Fruit fly (Drosophila melanogaster) whole organism, embryonic: ENCODE data around the gene CG4970.
A peak's percentile ranks its signal among the peaks of the same experiment; 100 is the strongest.

ENCODE experiments used
- Atf6 ChIP-seq: fragments of 200-800 bp; sonication (Bioruptor generic); IDR thresholded peaks from 2 replicates; pipeline ENCODE4 v1.3.6; 2022; ENCODE audit warnings: missing biosample characterization, missing genetic modification characterization
- B-H2 ChIP-seq: fragments of 200-800 bp; sonication (Bioruptor generic); optimal IDR thresholded peaks from 2 replicates; lab custom pipeline; 2018; ENCODE audit warnings: missing biosample characterization, mild to moderate bottlenecking, missing genetic modification characterization
- Blimp-1 ChIP-seq: fragments of 200-800 bp; sonication (Bioruptor generic); optimal IDR thresholded peaks from 3 replicates; lab custom pipeline; 2018; ENCODE audit warnings: missing biosample characterization, missing genetic modification characterization, mild to moderate bottlenecking, moderate library complexity, missing genetic modification reagents
- CG10654 ChIP-seq: fragments of 200-800 bp; sonication (Bioruptor generic); optimal IDR thresholded peaks from 2 replicates; lab custom pipeline; 2016; ENCODE audit warnings: missing biosample characterization, missing genetic modification characterization
- CG12219 ChIP-seq: fragments of 200-800 bp; sonication (Bioruptor generic); optimal IDR thresholded peaks from 3 replicates; lab custom pipeline; 2018; ENCODE audit warnings: missing biosample characterization, mild to moderate bottlenecking, missing genetic modification characterization
- CG12769 ChIP-seq: fragments of 200-800 bp; sonication (Bioruptor generic); optimal IDR thresholded peaks from 2 replicates; lab custom pipeline; 2019; ENCODE audit warnings: missing biosample characterization, mild to moderate bottlenecking, missing genetic modification characterization, moderate library complexity
- CG13287 ChIP-seq: fragments of 200-800 bp; sonication (Bioruptor generic); IDR thresholded peaks from 2 replicates; pipeline ENCODE4 v1.3.6; 2022; ENCODE audit warnings: missing biosample characterization, missing genetic modification characterization; ENCODE audit not compliant: partially characterized antibody
- CG15269 ChIP-seq: fragments of 200-800 bp; sonication (Bioruptor generic); optimal IDR thresholded peaks from 2 replicates; lab custom pipeline; 2018; ENCODE audit warnings: missing biosample characterization, mild to moderate bottlenecking, missing genetic modification characterization, moderate library complexity
- CG15696 ChIP-seq: fragments of 200-800 bp; sonication (Bioruptor generic); optimal IDR thresholded peaks from 2 replicates; lab custom pipeline; 2019; ENCODE audit warnings: missing biosample characterization, mild to moderate bottlenecking, missing genetic modification characterization, moderate library complexity
- CG16863 ChIP-seq: fragments of 200-800 bp; sonication (Bioruptor generic); optimal IDR thresholded peaks from 3 replicates; lab custom pipeline; 2016; ENCODE audit warnings: missing biosample characterization, missing genetic modification characterization
- CG17612 ChIP-seq: fragments of 200-800 bp; sonication (Bioruptor generic); IDR thresholded peaks from 2 replicates; pipeline ENCODE4 v1.3.6; 2022; ENCODE audit warnings: missing biosample characterization, missing genetic modification characterization
- CG3281 ChIP-seq: fragments of 200-800 bp; sonication (Bioruptor generic); optimal IDR thresholded peaks from 3 replicates; lab custom pipeline; 2017; ENCODE audit warnings: missing biosample characterization, mild to moderate bottlenecking, missing genetic modification characterization
- CG5180 ChIP-seq: fragments of 200-800 bp; sonication (Bioruptor generic); optimal IDR thresholded peaks from 3 replicates; lab custom pipeline; 2017; ENCODE audit warnings: missing biosample characterization, missing genetic modification characterization, mild to moderate bottlenecking, moderate library complexity, missing genetic modification reagents
- CG8089 ChIP-seq: fragments of 200-800 bp; sonication (Bioruptor generic); optimal IDR thresholded peaks from 3 replicates; lab custom pipeline; 2016; ENCODE audit warnings: missing biosample characterization, missing genetic modification characterization
- CkIIα-i1 ChIP-seq: fragments of 200-800 bp; sonication (Bioruptor generic); IDR thresholded peaks from 2 replicates; pipeline ENCODE4 v1.3.6; 2022; ENCODE audit warnings: missing biosample characterization, missing genetic modification characterization
- Dll ChIP-seq: fragments of 200-800 bp; sonication (Bioruptor generic); IDR thresholded peaks from 4 replicates; pipeline ENCODE4 v1.3.6; 2022; ENCODE audit warnings: missing biosample characterization, missing genetic modification characterization; ENCODE audit not compliant: partially characterized antibody
- Dp ChIP-seq: fragments of 200-800 bp; sonication (Bioruptor generic); optimal IDR thresholded peaks from 2 replicates; lab custom pipeline; 2018; ENCODE audit warnings: missing biosample characterization, mild to moderate bottlenecking, missing genetic modification characterization, moderate library complexity
- Fer1 ChIP-seq: fragments of 200-800 bp; sonication (Bioruptor generic); optimal IDR thresholded peaks from 2 replicates; lab custom pipeline; 2017; ENCODE audit warnings: missing biosample characterization, mild to moderate bottlenecking, missing genetic modification characterization
- Fer2 ChIP-seq: fragments of 200-800 bp; sonication (Bioruptor generic); optimal IDR thresholded peaks from 2 replicates; lab custom pipeline; 2018; ENCODE audit warnings: missing biosample characterization, mild to moderate bottlenecking, missing genetic modification characterization, moderate library complexity
- H2.0 ChIP-seq: fragments of 200-800 bp; sonication (Bioruptor generic); IDR thresholded peaks from 2 replicates; pipeline ENCODE4 v1.3.6; 2022; ENCODE audit warnings: missing biosample characterization, missing genetic modification characterization
- HLH54F ChIP-seq: fragments of 200-800 bp; sonication (Bioruptor generic); optimal IDR thresholded peaks from 3 replicates; lab custom pipeline; 2016; ENCODE audit warnings: missing biosample characterization, missing genetic modification characterization
- Hr78 ChIP-seq, 2 experiments: fragments of 200-800 bp in 1 of 2; fragments of >200 bp in 1 of 2; sonication (Bioruptor generic) in 1 of 2; optimal IDR thresholded peaks; 2 replicates each; lab custom pipeline; 2017 to 2019; ENCODE audit warnings: missing biosample characterization in 2 of 2, missing genetic modification characterization in 2 of 2, mild to moderate bottlenecking in 1 of 2, moderate library complexity in 1 of 2
- Neu2 ChIP-seq: fragments of 200-800 bp; sonication (Bioruptor generic); optimal IDR thresholded peaks from 3 replicates; lab custom pipeline; 2016; ENCODE audit warnings: missing biosample characterization, missing genetic modification characterization, borderline replicate concordance
- Nf-YA ChIP-seq: fragments of 200-800 bp; sonication (Bioruptor generic); IDR thresholded peaks from 2 replicates; pipeline ENCODE4 v1.3.6; 2022; ENCODE audit warnings: missing biosample characterization, missing genetic modification characterization
- ab ChIP-seq: fragments of 200-800 bp; sonication (Bioruptor generic); optimal IDR thresholded peaks from 2 replicates; lab custom pipeline; 2016; ENCODE audit warnings: missing biosample characterization, missing genetic modification characterization
- ase ChIP-seq: fragments of 200-800 bp; sonication (Bioruptor generic); IDR thresholded peaks from 3 replicates; pipeline ENCODE4 v1.3.6; 2022; ENCODE audit warnings: missing biosample characterization, missing genetic modification characterization
- cad ChIP-seq: fragments of >200 bp; optimal IDR thresholded peaks from 2 replicates; lab custom pipeline; 2017; ENCODE audit warnings: missing biosample characterization, missing genetic modification characterization
- cas ChIP-seq: fragments of 200-800 bp; sonication (Bioruptor generic); IDR thresholded peaks from 2 replicates; pipeline ENCODE4 v1.3.6; 2022; ENCODE audit warnings: missing biosample characterization, missing genetic modification characterization
- cwo ChIP-seq: fragments of 200-800 bp; sonication (Bioruptor generic); optimal IDR thresholded peaks from 3 replicates; lab custom pipeline; 2017; ENCODE audit warnings: missing biosample characterization, missing genetic modification characterization, mild to moderate bottlenecking, moderate library complexity, missing genetic modification reagents
- da ChIP-seq: fragments of 200-800 bp; sonication (Bioruptor generic); optimal IDR thresholded peaks from 2 replicates; lab custom pipeline; 2016; ENCODE audit warnings: missing biosample characterization, missing genetic modification characterization
- en ChIP-seq: fragments of 200-800 bp; sonication (Bioruptor generic); optimal IDR thresholded peaks from 2 replicates; lab custom pipeline; 2016; ENCODE audit warnings: missing biosample characterization, missing genetic modification characterization
- fd102C ChIP-seq: fragments of 200-800 bp; sonication (Bioruptor generic); optimal IDR thresholded peaks from 2 replicates; lab custom pipeline; 2018; ENCODE audit warnings: missing biosample characterization, mild to moderate bottlenecking, missing genetic modification characterization, moderate library complexity
- fd3F ChIP-seq: fragments of 200-800 bp; sonication (Bioruptor generic); optimal IDR thresholded peaks from 2 replicates; lab custom pipeline; 2018; ENCODE audit warnings: missing biosample characterization, mild to moderate bottlenecking, missing genetic modification characterization, moderate library complexity
- fd64A ChIP-seq: fragments of 200-800 bp; sonication (Bioruptor generic); optimal IDR thresholded peaks from 3 replicates; lab custom pipeline; 2018; ENCODE audit warnings: missing biosample characterization, mild to moderate bottlenecking, missing genetic modification characterization
- h ChIP-seq: fragments of >200 bp; optimal IDR thresholded peaks from 2 replicates; lab custom pipeline; 2017
- inv ChIP-seq: fragments of 200-800 bp; sonication (Bioruptor generic); IDR thresholded peaks from 2 replicates; pipeline ENCODE4 v1.3.6; 2022; ENCODE audit warnings: missing biosample characterization, missing genetic modification characterization; ENCODE audit not compliant: partially characterized antibody
- mld ChIP-seq: fragments of 200-800 bp; sonication (Bioruptor generic); IDR thresholded peaks from 3 replicates; pipeline ENCODE4 v1.3.6; 2022; ENCODE audit warnings: missing biosample characterization, missing genetic modification characterization; ENCODE audit not compliant: partially characterized antibody
- nmo ChIP-seq: fragments of 200-800 bp; sonication (Bioruptor generic); optimal IDR thresholded peaks from 2 replicates; lab custom pipeline; 2018; ENCODE audit warnings: missing biosample characterization, mild to moderate bottlenecking, missing genetic modification characterization, moderate library complexity
- odd ChIP-seq: fragments of 200-800 bp; sonication (Bioruptor generic); optimal IDR thresholded peaks from 2 replicates; lab custom pipeline; 2017; ENCODE audit warnings: missing biosample characterization, mild to moderate bottlenecking, missing genetic modification characterization
- pzg ChIP-seq: fragments of 200-800 bp; sonication (Bioruptor generic); optimal IDR thresholded peaks from 3 replicates; lab custom pipeline; 2018; ENCODE audit warnings: missing biosample characterization, mild to moderate bottlenecking, missing genetic modification characterization, moderate library complexity
- rib ChIP-seq: fragments of 200-800 bp; sonication (Bioruptor generic); IDR thresholded peaks from 2 replicates; pipeline ENCODE4 v1.3.6; 2022; ENCODE audit warnings: missing biosample characterization, missing genetic modification characterization
- row ChIP-seq: fragments of 200-800 bp; sonication (Bioruptor generic); IDR thresholded peaks from 3 replicates; pipeline ENCODE4 v1.3.6; 2022; ENCODE audit warnings: missing biosample characterization, missing genetic modification characterization
- run ChIP-seq: fragments of 200-800 bp; sonication (Bioruptor generic); optimal IDR thresholded peaks from 3 replicates; lab custom pipeline; 2018; ENCODE audit warnings: missing biosample characterization, mild to moderate bottlenecking, missing genetic modification characterization
- salm ChIP-seq: fragments of 200-800 bp; sonication (Bioruptor generic); optimal IDR thresholded peaks from 2 replicates; lab custom pipeline; 2018; ENCODE audit warnings: missing biosample characterization, mild to moderate bottlenecking, missing genetic modification characterization
- sens ChIP-seq: fragments of 200-800 bp; sonication (Bioruptor generic); peaks from one replicate; lab custom pipeline; 2016; ENCODE audit warnings: missing biosample characterization, missing genetic modification characterization
- shn ChIP-seq: fragments of 200-800 bp; sonication (Bioruptor generic); optimal IDR thresholded peaks from 3 replicates; lab custom pipeline; 2016; ENCODE audit warnings: missing biosample characterization, missing genetic modification characterization
- tup ChIP-seq: fragments of 200-800 bp; sonication (Bioruptor generic); optimal IDR thresholded peaks from 2 replicates; lab custom pipeline; 2016; ENCODE audit warnings: missing biosample characterization, mild to moderate bottlenecking, missing genetic modification characterization, moderate library complexity
- vfl ChIP-seq: fragments of 200-800 bp; sonication (Bioruptor generic); optimal IDR thresholded peaks from 2 replicates; lab custom pipeline; 2016; ENCODE audit warnings: missing biosample characterization, missing genetic modification characterization
- zf30C ChIP-seq: fragments of 200-800 bp; sonication (Bioruptor generic); optimal IDR thresholded peaks from 3 replicates; lab custom pipeline; 2018; ENCODE audit warnings: missing biosample characterization, mild to moderate bottlenecking, missing genetic modification characterization

CG4970 gene

DNA sequence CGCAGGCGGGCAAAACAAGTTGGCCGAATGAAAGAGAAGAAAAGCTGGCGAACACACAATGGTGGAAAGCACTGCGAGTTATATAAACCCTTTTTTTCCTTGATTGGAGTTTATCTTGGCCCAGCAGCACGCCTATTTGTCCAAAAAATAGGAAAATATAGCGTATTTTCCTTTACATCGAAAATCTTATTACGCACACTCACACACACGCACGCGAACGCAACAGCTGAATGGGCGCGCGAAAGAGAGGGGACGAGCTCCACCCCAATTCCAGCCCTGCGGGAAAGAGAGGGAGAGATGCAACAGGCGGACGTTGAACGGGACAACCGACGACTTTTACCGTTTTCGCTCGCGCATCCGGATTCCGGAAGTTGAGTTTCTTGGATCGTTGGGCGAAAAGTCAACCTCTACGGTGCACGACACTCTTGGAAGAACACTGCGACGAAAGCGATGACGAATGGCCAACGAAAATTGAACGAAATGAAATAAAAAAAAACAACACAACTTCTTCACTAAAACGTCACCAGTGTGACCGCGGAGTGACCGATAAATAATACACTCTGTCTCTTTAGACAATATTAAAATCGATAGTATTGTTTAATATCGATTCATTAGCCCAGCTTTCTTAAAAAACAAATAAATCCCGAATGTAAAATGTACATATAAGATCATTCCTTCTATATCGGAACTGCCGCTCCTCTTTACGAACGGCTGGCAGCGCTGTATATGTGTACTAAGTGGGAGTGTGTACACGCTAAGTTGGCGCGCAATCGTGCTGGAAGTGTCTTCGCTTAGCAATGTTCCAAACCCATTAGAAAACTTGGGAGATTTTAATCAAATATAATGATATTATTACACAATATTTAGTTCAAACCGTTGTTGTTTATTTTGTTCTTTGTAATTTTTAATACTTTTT is at the start of gene CG4970, which contains the start of gene Dlg5 (continued):
- no peak for TF ChIP-seq Atf6 (GFP tag; lab: Robert Waterston, UW)
- TF ChIP-seq CG12769 (tag; lab: Kevin White, UChicago) = no peak
- no peak for TF ChIP-seq CG15269 (tag; lab: Kevin White, UChicago)
- no peak for TF ChIP-seq mld (GFP tag; lab: Robert Waterston, UW)
- no peak for TF ChIP-seq Hr78 (GFP tag; optimal IDR thresholded peaks at IDR 0.05; lab: Kevin White, UChicago)
- no peak for TF ChIP-seq H2.0 (GFP tag; lab: Robert Waterston, UW)
- no peak for TF ChIP-seq B-H2 (GFP tag; lab: Kevin White, UChicago)
- TF ChIP-seq cwo (GFP tag; lab: Kevin White, UChicago) = no peak
- no peak for TF ChIP-seq shn (GFP tag; lab: Kevin White, UChicago)
- no peak for TF ChIP-seq run (tag; lab: Kevin White, UChicago)
- TF ChIP-seq CG5180 (GFP tag; lab: Kevin White, UChicago) = peak; percentile 72
- no peak for TF ChIP-seq CG12219 (GFP tag; lab: Kevin White, UChicago)
- no peak for TF ChIP-seq da (GFP tag; lab: Kevin White, UChicago)
- no peak for TF ChIP-seq en (GFP tag; lab: Kevin White, UChicago)
- TF ChIP-seq CG16863 = no peak
- TF ChIP-seq rib (GFP tag; lab: Robert Waterston, UW) = no peak
- TF ChIP-seq fd102C (GFP tag; lab: Kevin White, UChicago) = no peak
- TF ChIP-seq cas (GFP tag; lab: Robert Waterston, UW) = no peak
- no peak for TF ChIP-seq Nf-YA (GFP tag; lab: Robert Waterston, UW)
- TF ChIP-seq fd3F (GFP tag; lab: Kevin White, UChicago) = no peak
- TF ChIP-seq fd64A (GFP tag; lab: Kevin White, UChicago) = no peak
- no peak for TF ChIP-seq Blimp-1
- TF ChIP-seq odd (GFP tag; lab: Kevin White, UChicago) = no peak
- peak; percentile 64 for TF ChIP-seq Dp (GFP tag; lab: Kevin White, UChicago)
- no peak for TF ChIP-seq zf30C (GFP tag; lab: Kevin White, UChicago)
- peak; percentile 76 for TF ChIP-seq inv (GFP tag; lab: Robert Waterston, UW)
- TF ChIP-seq row = no peak
- no peak for TF ChIP-seq cad (GFP tag; lab: Kevin White, UChicago)
- no peak for TF ChIP-seq ab (GFP tag; lab: Kevin White, UChicago)
- TF ChIP-seq Neu2 (GFP tag; lab: Kevin White, UChicago) = no peak
- peak; percentile 17 for TF ChIP-seq nmo (GFP tag; lab: Kevin White, UChicago)
- TF ChIP-seq Fer1 (GFP tag; lab: Kevin White, UChicago) = no peak
- no peak for TF ChIP-seq vfl (GFP tag; lab: Kevin White, UChicago)
- no peak for TF ChIP-seq CG8089 (GFP tag; lab: Kevin White, UChicago)
- peak; percentile 80 for TF ChIP-seq Dll
- TF ChIP-seq tup (GFP tag; lab: Kevin White, UChicago) = no peak
- no peak for TF ChIP-seq CG17612 (GFP tag; lab: Robert Waterston, UW)
- peak; percentile 79 for TF ChIP-seq CG13287 (GFP tag; lab: Robert Waterston, UW)
- TF ChIP-seq ase (GFP tag; lab: Robert Waterston, UW) = no peak
- no peak for TF ChIP-seq HLH54F
- TF ChIP-seq pzg (GFP tag; lab: Kevin White, UChicago) = peak; percentile 84
- no peak for TF ChIP-seq CG10654
- TF ChIP-seq CG3281 (GFP tag; lab: Kevin White, UChicago) = no peak
- no peak for TF ChIP-seq CkIIα-i1 (GFP tag; lab: Robert Waterston, UW)
- no peak for TF ChIP-seq CG15696 (tag; lab: Kevin White, UChicago)
- peak; percentile 57 for TF ChIP-seq sens
- no peak for TF ChIP-seq Fer2 (tag; lab: Kevin White, UChicago)
- TF ChIP-seq salm (tag; lab: Kevin White, UChicago) = no peak
- TF ChIP-seq h (lab: Kevin White, UChicago) = no peak
